Fruit fly (Drosophila melanogaster) whole organism, wandering third instar larva: ENCODE results near the gene CG43134.

Experiments used
- Abd-B ChIP-seq: fragments of >200 bp; optimal IDR thresholded peaks from 2 replicates; lab custom pipeline; 2017; ENCODE audit warnings: missing biosample characterization, missing genetic modification characterization
- CG32264 ChIP-seq: fragments of 200-800 bp; sonication (Bioruptor generic); optimal IDR thresholded peaks from 2 replicates; lab custom pipeline; 2016; ENCODE audit warnings: missing biosample characterization, missing genetic modification characterization
- CG9705 ChIP-seq: fragments of 200-800 bp; sonication (Bioruptor generic); optimal IDR thresholded peaks from 2 replicates; lab custom pipeline; 2018; ENCODE audit warnings: missing biosample characterization, mild to moderate bottlenecking, missing genetic modification characterization
- CrebA ChIP-seq: fragments of 200-800 bp; sonication (Bioruptor generic); optimal IDR thresholded peaks from 2 replicates; lab custom pipeline; 2016; ENCODE audit warnings: missing biosample characterization, mild to moderate bottlenecking, missing genetic modification characterization, borderline replicate concordance
- Dfd ChIP-seq: fragments of >200 bp; optimal IDR thresholded peaks from 2 replicates; lab custom pipeline; 2017; ENCODE audit warnings: missing biosample characterization, missing genetic modification characterization
- Dif ChIP-seq: fragments of 200-275, 200-300 bp; sonication (Bioruptor generic); optimal IDR thresholded peaks from 2 replicates; lab custom pipeline; 2018; ENCODE audit warnings: missing biosample characterization, missing genetic modification characterization; ENCODE audit not compliant: partially characterized antibody
- HLH106 ChIP-seq: fragments of 200-800 bp; optimal IDR thresholded peaks from 3 replicates; lab custom pipeline; 2019; ENCODE audit warnings: missing biosample characterization, mild to moderate bottlenecking, missing genetic modification characterization, moderate library complexity
- Hnf4 ChIP-seq: fragments of 200-800 bp; sonication (Bioruptor generic); optimal IDR thresholded peaks from 2 replicates; lab custom pipeline; 2016; ENCODE audit warnings: missing biosample characterization, mild to moderate bottlenecking, missing genetic modification characterization
- Hr78 ChIP-seq: fragments of >200 bp; optimal IDR thresholded peaks from 2 replicates; lab custom pipeline; 2017; ENCODE audit warnings: missing biosample characterization, missing genetic modification characterization
- Hr83 ChIP-seq: fragments of 200-300 bp; sonication (Bioruptor generic); optimal IDR thresholded peaks from 2 replicates; lab custom pipeline; 2016; ENCODE audit warnings: missing biosample characterization, mild to moderate bottlenecking, missing genetic modification characterization, moderate library complexity; ENCODE audit not compliant: poor library complexity, severe bottlenecking
- Jra ChIP-seq: sonication (Bioruptor generic); optimal IDR thresholded peaks from 2 replicates; lab custom pipeline; 2016; ENCODE audit warnings: missing biosample characterization, missing genetic modification characterization
- Mio ChIP-seq: sonication (Bioruptor generic); optimal IDR thresholded peaks from 2 replicates; lab custom pipeline; 2016; ENCODE audit warnings: missing biosample characterization, missing genetic modification characterization
- OdsH ChIP-seq: fragments of 200-800 bp; sonication (Bioruptor generic); optimal IDR thresholded peaks from 2 replicates; lab custom pipeline; 2016; ENCODE audit warnings: missing biosample characterization, mild to moderate bottlenecking, missing genetic modification characterization
- Rel ChIP-seq, 2 experiments: fragments of 200-800 bp; sonication (Bioruptor generic) in 1 of 2; optimal IDR thresholded peaks; 2 replicates in 1 of 2; 3 replicates in 1 of 2; lab custom pipeline; 2016 to 2019; ENCODE audit warnings: mild to moderate bottlenecking in 2 of 2, missing biosample characterization in 2 of 2, missing genetic modification characterization in 2 of 2, moderate library complexity in 1 of 2
- Sp1 ChIP-seq: fragments of 200-800 bp; sonication (Bioruptor generic); optimal IDR thresholded peaks from 3 replicates; lab custom pipeline; 2019; ENCODE audit warnings: missing biosample characterization, mild to moderate bottlenecking, missing genetic modification characterization, moderate library complexity
- Vsx2 ChIP-seq: fragments of 200-300, 225-300 bp; sonication (Bioruptor generic); optimal IDR thresholded peaks from 2 replicates; lab custom pipeline; 2018; ENCODE audit warnings: missing biosample characterization, missing genetic modification characterization; ENCODE audit not compliant: partially characterized antibody
- br ChIP-seq: fragments of 200-800 bp; sonication (Bioruptor generic); optimal IDR thresholded peaks from 2 replicates; lab custom pipeline; 2016; ENCODE audit warnings: missing biosample characterization, missing genetic modification characterization
- brk ChIP-seq: fragments of 200-800 bp; sonication (Bioruptor generic); optimal IDR thresholded peaks from 2 replicates; lab custom pipeline; 2016; ENCODE audit warnings: missing biosample characterization, mild to moderate bottlenecking, missing genetic modification characterization
- dl ChIP-seq, 2 experiments: fragments of 175-275, 200-275 bp in 1 of 2; fragments of 200-275 bp in 1 of 2; sonication (Bioruptor generic); optimal IDR thresholded peaks; lab custom pipeline; 2018; ENCODE audit warnings: mild to moderate bottlenecking in 2 of 2, missing biosample characterization in 2 of 2, missing genetic modification characterization in 2 of 2, moderate library complexity in 2 of 2; ENCODE audit not compliant: partially characterized antibody in 2 of 2, insufficient read depth in 1 of 2
- dmrt93B ChIP-seq: fragments of 200-800 bp; sonication (Bioruptor generic); optimal IDR thresholded peaks from 2 replicates; lab custom pipeline; 2018; ENCODE audit warnings: missing biosample characterization, mild to moderate bottlenecking, missing genetic modification characterization
- ey ChIP-seq: fragments of 200-800 bp; sonication (Bioruptor generic); optimal IDR thresholded peaks from 2 replicates; lab custom pipeline; 2016; ENCODE audit warnings: missing biosample characterization, missing genetic modification characterization
- foxo ChIP-seq, 2 experiments: fragments of 200-800 bp; sonication (Bioruptor generic); optimal IDR thresholded peaks; 2 replicates in 1 of 2; 3 replicates in 1 of 2; lab custom pipeline; 2016 to 2017; ENCODE audit warnings: missing biosample characterization in 2 of 2, missing genetic modification characterization in 2 of 2
- fru ChIP-seq: fragments of 200-800 bp; sonication (Bioruptor generic); optimal IDR thresholded peaks from 3 replicates; lab custom pipeline; 2016; ENCODE audit warnings: missing biosample characterization, mild to moderate bottlenecking, missing genetic modification characterization
- h ChIP-seq: fragments of 200-800 bp; sonication (Bioruptor generic); optimal IDR thresholded peaks from 3 replicates; lab custom pipeline; 2016; ENCODE audit warnings: missing biosample characterization, mild to moderate bottlenecking, missing genetic modification characterization
- jim ChIP-seq: fragments of 175-275, 200-325 bp; sonication (Bioruptor generic); optimal IDR thresholded peaks from 2 replicates; lab custom pipeline; 2016; ENCODE audit warnings: missing biosample characterization, mild to moderate bottlenecking, missing genetic modification characterization
- lola ChIP-seq: fragments of >200 bp; optimal IDR thresholded peaks from 2 replicates; lab custom pipeline; 2017; ENCODE audit warnings: missing biosample characterization, missing genetic modification characterization
- pan ChIP-seq: fragments of >200 bp; optimal IDR thresholded peaks from 2 replicates; lab custom pipeline; 2017
- psq ChIP-seq: fragments of 200-800 bp; sonication (Bioruptor generic); optimal IDR thresholded peaks from 3 replicates; lab custom pipeline; 2017; ENCODE audit warnings: missing biosample characterization, mild to moderate bottlenecking, missing genetic modification characterization, moderate library complexity
- rgr ChIP-seq: fragments of 200-800 bp; sonication (Bioruptor generic); optimal IDR thresholded peaks from 3 replicates; lab custom pipeline; 2016; ENCODE audit warnings: missing biosample characterization, mild to moderate bottlenecking, missing genetic modification characterization
- sv ChIP-seq: fragments of 200-800 bp; sonication (Bioruptor generic); optimal IDR thresholded peaks from 3 replicates; lab custom pipeline; 2016; ENCODE audit warnings: missing biosample characterization, missing genetic modification characterization
- tai ChIP-seq: sonication (Bioruptor generic); optimal IDR thresholded peaks from 2 replicates; lab custom pipeline; 2016; ENCODE audit warnings: missing biosample characterization, missing genetic modification characterization
- woc ChIP-seq: sonication (Bioruptor generic); optimal IDR thresholded peaks from 2 replicates; lab custom pipeline; 2016; ENCODE audit warnings: missing biosample characterization, mild to moderate bottlenecking, missing genetic modification characterization

The CG43134 gene

dm6 chrX:4203713-4204447, 43.2 kb upstream of the CG43134 start:
- TF ChIP-seq Mio (GFP tag; lab: Kevin White, UChicago), result no peak
- peak; percentile 4 for TF ChIP-seq psq (GFP tag; lab: Kevin White, UChicago)

dm6 chrX:4205346-4206178, 41.6 kb upstream of the CG43134 start, which contains the start of gene Fas2:
Gene Fas2, minus strand, starts transcription at chrX:4206093.
- TF ChIP-seq CG9705, result peak; percentile 2
- TF ChIP-seq woc, result no peak
- TF ChIP-seq brk, result no peak
- no peak for TF ChIP-seq Jra (GFP tag; lab: Kevin White, UChicago)
- peak; percentile 60 for TF ChIP-seq br (GFP tag; lab: Kevin White, UChicago)
- TF ChIP-seq HLH106 (tag; lab: Kevin White, UChicago), result peak; percentile 7
- peak in 1 of 2 experiments; percentile 61 for TF ChIP-seq foxo (GFP tag; optimal IDR thresholded peaks at IDR 0.05; lab: Kevin White, UChicago)
- peak in 1 of 2 experiments; percentile 54 for TF ChIP-seq dl (GFP tag; optimal IDR thresholded peaks at IDR 0.05; lab: Kevin White, UChicago; ENCODE audit: insufficient read depth in 1 of 2, partially characterized antibody in 2 of 2)
- no peak for TF ChIP-seq sv
- TF ChIP-seq OdsH (GFP tag; lab: Kevin White, UChicago), result peak; percentile 35
- TF ChIP-seq Dfd (GFP tag; lab: Kevin White, UChicago), result no peak
- TF ChIP-seq Vsx2 (GFP tag; lab: Kevin White, UChicago), result peak; percentile 91
- TF ChIP-seq CrebA (GFP tag; lab: Kevin White, UChicago), result peak; percentile 1
- TF ChIP-seq Hr78 (GFP tag; lab: Kevin White, UChicago), result no peak
- no peak for TF ChIP-seq Abd-B (GFP tag; lab: Kevin White, UChicago)
- peak; percentile 16 for TF ChIP-seq CG32264 (GFP tag; lab: Kevin White, UChicago)
- no peak for TF ChIP-seq dmrt93B (GFP tag; lab: Kevin White, UChicago)
- no peak for TF ChIP-seq lola (GFP tag; lab: Kevin White, UChicago)
- peak; percentile 54 for TF ChIP-seq Sp1 (GFP tag; lab: Kevin White, UChicago)
- TF ChIP-seq Hr83 (GFP tag; lab: Kevin White, UChicago), result peak; percentile 81
- TF ChIP-seq ey (GFP tag; lab: Kevin White, UChicago), result peak; percentile 28
- TF ChIP-seq jim (GFP tag; lab: Kevin White, UChicago), result peak; percentile 6
- peak; percentile 34 for TF ChIP-seq Rel (GFP tag; optimal IDR thresholded peaks at IDR 0.05; lab: Kevin White, UChicago)
- TF ChIP-seq Rel (tag; optimal IDR thresholded peaks at IDR 0.05; lab: Kevin White, UChicago), result peak; percentile 40
- TF ChIP-seq fru (GFP tag; lab: Kevin White, UChicago), result peak; percentile 67
- peak; percentile 46 for TF ChIP-seq Hnf4
- TF ChIP-seq tai (GFP tag; lab: Kevin White, UChicago), result peak; percentile 29
- TF ChIP-seq rgr (GFP tag; lab: Kevin White, UChicago), result peak; percentile 80
- TF ChIP-seq h, result peak; percentile 70
- TF ChIP-seq Dif, result peak; percentile 85

- no peak for TF ChIP-seq lola (GFP tag; lab: Kevin White, UChicago)
- no peak for TF ChIP-seq Sp1 (GFP tag; lab: Kevin White, UChicago)
- no peak for TF ChIP-seq pan (lab: Kevin White, UChicago)
- no peak for TF ChIP-seq tai (GFP tag; lab: Kevin White, UChicago)
- no peak for TF ChIP-seq Hr83 (GFP tag; lab: Kevin White, UChicago)
- TF ChIP-seq Jra (GFP tag; lab: Kevin White, UChicago), result no peak
- TF ChIP-seq, all 38 proteins: peak for 0
These were observed 40.3 kb upstream of the CG43134 start for dm6 chrX:4206764-4207163.
